Fruit fly (Drosophila melanogaster): ENCODE data around the gene SNF4Agamma.
A peak's percentile ranks its signal among the peaks of the same experiment; 100 is the strongest.

Gene SNF4Agamma

dm6 chr3R:21186606-21187393, 46.3 kb downstream of the SNF4Agamma start:
- no peak for TF ChIP-seq noc (tag; optimal IDR thresholded peaks at IDR 0.05)

dm6 chr3R:21187394-21188392, 47.2 kb downstream of the SNF4Agamma start:
- no peak for TF ChIP-seq noc (tag; optimal IDR thresholded peaks at IDR 0.05)

- peak; percentile 57 for TF ChIP-seq noc (tag; optimal IDR thresholded peaks at IDR 0.05)
These were observed 48.2 kb downstream of the SNF4Agamma start for dm6 chr3R:21188540-21189276.

- no peak for TF ChIP-seq noc (tag; optimal IDR thresholded peaks at IDR 0.05)
These were observed 49.1 kb downstream of the SNF4Agamma start for dm6 chr3R:21189520-21190180.

dm6 chr3R:21190797-21191401, 50.4 kb downstream of the SNF4Agamma start:
- no peak for TF ChIP-seq noc (tag; optimal IDR thresholded peaks at IDR 0.05)

- TF ChIP-seq noc (tag; optimal IDR thresholded peaks at IDR 0.05): no peak
These were observed 51.7 kb downstream of the SNF4Agamma start for dm6 chr3R:21192267-21192666.

dm6 chr3R:21193742-21194141, 53.2 kb downstream of the SNF4Agamma start:
- TF ChIP-seq noc (tag; optimal IDR thresholded peaks at IDR 0.05): no peak

dm6 chr3R:21195210-21195967, 54.9 kb downstream of the SNF4Agamma start:
- TF ChIP-seq noc (tag; optimal IDR thresholded peaks at IDR 0.05): no peak

- TF ChIP-seq noc (tag; optimal IDR thresholded peaks at IDR 0.05): no peak
These were observed 57.0 kb downstream of the SNF4Agamma start for dm6 chr3R:21197566-21197965.

dm6 chr3R:21198073-21198472, 57.5 kb downstream of the SNF4Agamma start:
- peak; percentile 69 for TF ChIP-seq noc (tag; optimal IDR thresholded peaks at IDR 0.05)

- peak; percentile 6 for TF ChIP-seq noc (tag; optimal IDR thresholded peaks at IDR 0.05)
These were observed 58.8 kb downstream of the SNF4Agamma start for dm6 chr3R:21199085-21199899.

- no peak for TF ChIP-seq noc (tag; optimal IDR thresholded peaks at IDR 0.05)
These were observed 59.4 kb downstream of the SNF4Agamma start for dm6 chr3R:21199953-21200368.

dm6 chr3R:21201627-21202026, 61.1 kb downstream of the SNF4Agamma start:
- TF ChIP-seq noc (tag; optimal IDR thresholded peaks at IDR 0.05): no peak

All from whole organism, larva.